Worm (Caenorhabditis elegans): ENCODE measurements around the gene F21H7.12.

- TF ChIP-seq mep-1 (tag; optimal IDR thresholded peaks at IDR 0.05) (no peak), lin-39 (tag; optimal IDR thresholded peaks at IDR 0.05) (no peak), snpc-4 (tag; optimal IDR thresholded peaks at IDR 0.05) (no peak), nhr-6 (tag; optimal IDR thresholded peaks at IDR 0.05) (no peak), lin-15B (tag; optimal IDR thresholded peaks at IDR 0.05) (no peak), dve-1 (tag; optimal IDR thresholded peaks at IDR 0.05; ENCODE audit: insufficient read depth) (no peak)
Observed at ce11 chrV:16275347-16275746, 45.4 kb downstream of the F21H7.12 start, which contains the start of gene pacl-1.

Measured in whole organism, L4 larva.